Fruit fly (Drosophila melanogaster): ENCODE data around the gene Gem3.

The Gem3 gene

dm6 chr3L:10411611-10412010, 51.3 kb downstream of the Gem3 start:
- TF ChIP-seq Dll (optimal IDR thresholded peaks at IDR 0.05), result no peak
- no peak for TF ChIP-seq psq (optimal IDR thresholded peaks at IDR 0.05)
- no peak for TF ChIP-seq EcR (GFP tag; optimal IDR thresholded peaks at IDR 0.05)
- no peak for TF ChIP-seq usp (GFP tag; optimal IDR thresholded peaks at IDR 0.05)
- TF ChIP-seq CG8478 (optimal IDR thresholded peaks at IDR 0.05), result no peak
- TF ChIP-seq pan (optimal IDR thresholded peaks at IDR 0.05), result no peak

dm6 chr3L:10409511-10409910, 53.4 kb downstream of the Gem3 start:
- TF ChIP-seq CG8478 (optimal IDR thresholded peaks at IDR 0.05) (no peak), EcR (GFP tag; optimal IDR thresholded peaks at IDR 0.05) (no peak), Dll (optimal IDR thresholded peaks at IDR 0.05) (no peak), psq (optimal IDR thresholded peaks at IDR 0.05) (no peak), usp (GFP tag; optimal IDR thresholded peaks at IDR 0.05) (no peak), pan (optimal IDR thresholded peaks at IDR 0.05) (no peak)

Measured in whole organism.